Worm (Caenorhabditis elegans): ENCODE data around the gene srg-40.

The srg-40 gene

DNA sequence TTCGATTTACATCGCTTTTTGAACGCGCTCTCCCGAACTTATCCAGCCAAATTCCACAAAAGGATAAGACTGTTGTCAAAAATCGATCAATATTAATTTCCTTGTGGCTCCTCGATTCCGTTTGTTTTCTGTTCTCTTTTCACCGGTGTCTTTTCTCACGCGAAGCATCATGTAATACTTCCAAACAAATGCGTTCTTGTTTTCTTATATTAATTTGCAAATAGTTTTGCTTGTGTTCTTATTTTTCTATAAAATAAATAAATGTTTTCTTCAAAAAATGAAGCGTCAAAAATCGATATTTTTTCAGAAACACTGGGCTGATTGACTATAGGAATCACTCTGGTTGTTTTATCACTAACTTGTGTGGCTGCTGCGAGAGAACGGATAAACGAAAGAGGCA, 50.8 kb downstream of the srg-40 start, which contains the start of gene math-33 (continued):
- TF ChIP-seq C17E4.6 (GFP tag; IDR thresholded peaks at IDR 0.05) (no peak), nhr-120 (GFP tag; IDR thresholded peaks at IDR 0.05) (no peak), unc-130 (GFP tag; optimal IDR thresholded peaks at IDR 0.05) (no peak), F22D6.2 (tag; optimal IDR thresholded peaks at IDR 0.05) (no peak), aptf-3 (GFP tag; IDR thresholded peaks at IDR 0.05) (no peak)

All from whole organism, young adult.